Fruit fly (Drosophila melanogaster) Kc167 (cell line): Measurements from ENCODE around the gene COX4.

ENCODE experiments used
- Myc ChIP-seq: fragments of >200 bp; optimal IDR thresholded peaks from 2 replicates; lab custom pipeline; 2017; ENCODE audit warnings: missing external identifiers
- Sin3A ChIP-seq: fragments of >200 bp; optimal IDR thresholded peaks from 2 replicates; lab custom pipeline; 2018; ENCODE audit warnings: missing external identifiers
- h ChIP-seq: fragments of >200 bp; optimal IDR thresholded peaks from 3 replicates; lab custom pipeline; 2018; ENCODE audit warnings: missing external identifiers
- insv ChIP-seq: fragments of >200 bp; optimal IDR thresholded peaks from 3 replicates; lab custom pipeline; 2018; ENCODE audit warnings: missing external identifiers
- psq ChIP-seq: fragments of >200 bp; optimal IDR thresholded peaks from 2 replicates; lab custom pipeline; 2017; ENCODE audit warnings: missing external identifiers
- ttk ChIP-seq: sonication (Bioruptor generic); optimal IDR thresholded peaks from 2 replicates; lab custom pipeline; 2017; ENCODE audit warnings: missing external identifiers

DNA sequence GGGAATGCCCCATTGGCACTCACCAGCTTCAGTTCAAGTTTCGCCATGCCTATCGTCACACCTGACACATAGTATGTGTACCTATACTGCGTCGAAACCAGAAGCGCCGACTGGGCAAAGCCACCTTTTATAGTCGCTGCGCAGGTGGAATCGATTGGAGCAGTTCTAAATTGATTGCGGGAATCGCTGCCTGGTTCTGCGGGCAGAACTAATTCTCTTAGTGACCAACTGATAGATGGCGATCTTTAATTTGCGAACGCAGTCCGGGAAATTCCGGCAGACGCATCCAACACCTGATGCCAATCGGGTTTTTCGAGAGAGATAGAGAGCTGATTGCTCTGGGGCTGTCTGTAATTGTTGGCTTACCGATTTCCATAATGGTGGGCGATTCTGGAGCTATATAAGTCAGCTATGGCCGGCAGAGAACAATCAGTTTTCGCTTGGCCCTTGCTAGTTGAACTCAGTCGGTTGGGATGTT is 3.8 kb downstream of the COX4 start, which contains the start of the genes CG13965 and CG16772:
- TF ChIP-seq h (lab: Kevin White, UChicago) (no peak), ttk (lab: Kevin White, UChicago) (no peak), Myc (no peak), psq (lab: Kevin White, UChicago) (no peak), Sin3A (lab: Kevin White, UChicago) (no peak), insv (lab: Kevin White, UChicago) (no peak)
